Worm (Caenorhabditis elegans): ENCODE measurements around the gene F39F10.2.

The F39F10.2 gene

DNA sequence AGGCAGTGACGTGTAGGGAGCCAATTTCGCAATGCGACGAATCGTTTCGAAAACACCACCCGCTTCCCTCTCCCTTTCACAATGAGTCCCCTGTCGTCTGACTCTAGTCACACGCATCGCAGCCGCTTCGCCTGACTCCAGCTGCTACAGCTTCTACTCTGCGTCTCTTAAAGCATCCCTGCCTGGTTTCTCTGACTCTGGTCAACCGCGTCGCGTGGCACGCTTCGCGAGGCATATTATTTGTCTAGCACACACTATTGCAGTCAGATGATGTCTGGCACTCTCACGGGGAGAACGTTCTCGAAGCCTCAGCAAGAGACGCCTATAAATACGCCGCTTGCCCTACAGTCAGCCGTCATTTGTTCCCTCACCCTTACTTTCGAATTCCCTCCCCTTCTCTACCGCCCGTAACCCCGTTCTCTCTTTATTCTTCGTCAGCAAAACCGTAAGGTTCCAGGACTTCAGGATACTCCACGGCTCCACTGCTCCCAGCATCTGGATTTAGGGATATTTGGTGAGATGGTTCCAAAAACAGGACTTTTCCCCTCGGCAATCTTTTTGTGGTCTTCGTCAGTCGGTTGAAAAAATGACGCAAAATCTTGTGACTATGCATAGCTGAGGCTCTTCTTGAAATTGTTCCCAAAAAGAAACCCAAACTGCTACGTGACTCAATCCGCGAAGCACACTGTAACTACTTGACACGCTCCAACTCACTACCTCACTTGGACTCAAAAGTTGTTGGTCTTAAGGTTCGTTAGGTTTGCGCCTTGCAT is 35.1 kb downstream of the F39F10.2 start:
- TF ChIP-seq nhr-25 (tag; optimal IDR thresholded peaks at IDR 0.05) (peak; percentile 99), zag-1 (tag; optimal IDR thresholded peaks at IDR 0.05) (peak; percentile 86), ztf-4 (tag; optimal IDR thresholded peaks at IDR 0.05) (peak; percentile 81), hmg-11 (tag; optimal IDR thresholded peaks at IDR 0.05) (peak; percentile 98), ceh-16 (tag; optimal IDR thresholded peaks at IDR 0.05) (no peak), nhr-12 (tag; optimal IDR thresholded peaks at IDR 0.05) (no peak), nhr-28 (tag; optimal IDR thresholded peaks at IDR 0.05) (no peak), nhr-67 (tag; optimal IDR thresholded peaks at IDR 0.05) (no peak), nfya-1 (tag; optimal IDR thresholded peaks at IDR 0.05; ENCODE audit: insufficient read depth) (peak; percentile 96), nhr-76 (tag; optimal IDR thresholded peaks at IDR 0.05) (no peak), lin-39 (tag; optimal IDR thresholded peaks at IDR 0.05) (peak; percentile 100), R02D3.7 (tag; optimal IDR thresholded peaks at IDR 0.05) (peak; percentile 84), unc-39 (tag; optimal IDR thresholded peaks at IDR 0.05) (peak; percentile 15), elt-3 (tag; optimal IDR thresholded peaks at IDR 0.05) (peak; percentile 16 to 66 (median 20)), fkh-10 (GFP tag; optimal IDR thresholded peaks at IDR 0.05) (peak; percentile 93), sea-2 (GFP tag; optimal IDR thresholded peaks at IDR 0.05) (peak; percentile 82), jun-1 (tag; optimal IDR thresholded peaks at IDR 0.05) (peak; percentile 99), skn-1 (tag; optimal IDR thresholded peaks at IDR 0.05) (peak; percentile 69), nhr-11 (tag; optimal IDR thresholded peaks at IDR 0.05) (peak; percentile 99), tbx-2 (tag; optimal IDR thresholded peaks at IDR 0.05) (peak; percentile 95), lin-15B (tag; optimal IDR thresholded peaks at IDR 0.05) (peak; percentile 69), fos-1 (tag; optimal IDR thresholded peaks at IDR 0.05) (peak; percentile 89), nhr-43 (tag; optimal IDR thresholded peaks at IDR 0.05; ENCODE audit: poor library complexity, severe bottlenecking) (peak; percentile 95), pha-4 (tag; optimal IDR thresholded peaks at IDR 0.05) (peak; percentile 97), nhr-237 (tag; optimal IDR thresholded peaks at IDR 0.05) (no peak), nhr-77 (tag; optimal IDR thresholded peaks at IDR 0.05) (peak; percentile 23), elt-2 (tag; optimal IDR thresholded peaks at IDR 0.05) (peak; percentile 93), egl-27 (tag; optimal IDR thresholded peaks at IDR 0.05) (peak; percentile 78), mdl-1 (tag; optimal IDR thresholded peaks at IDR 0.05) (peak; percentile 97), unc-62 (GFP tag; optimal IDR thresholded peaks at IDR 0.05) (peak; percentile 93), ceh-9 (tag; optimal IDR thresholded peaks at IDR 0.05) (peak; percentile 87), eor-1 (tag; optimal IDR thresholded peaks at IDR 0.05) (peak; percentile 17 to 46), daf-12 (tag; optimal IDR thresholded peaks at IDR 0.05) (no peak), egl-5 (tag; optimal IDR thresholded peaks at IDR 0.05) (peak; percentile 99), aly-2 (tag; optimal IDR thresholded peaks at IDR 0.05) (no peak), ama-1 (optimal IDR thresholded peaks at IDR 0.05) (peak; percentile 100), ZK546.5 (tag; optimal IDR thresholded peaks at IDR 0.05) (no peak), elt-1 (tag; optimal IDR thresholded peaks at IDR 0.05) (peak; percentile 20), ztf-11 (tag; optimal IDR thresholded peaks at IDR 0.05) (peak; percentile 9), ceh-28 (tag; optimal IDR thresholded peaks at IDR 0.05) (peak; percentile 94), nhr-23 (tag; optimal IDR thresholded peaks at IDR 0.05) (peak; percentile 98), lsy-12 (tag; optimal IDR thresholded peaks at IDR 0.05) (peak; percentile 96), snpc-4 (tag; optimal IDR thresholded peaks at IDR 0.05) (peak; percentile 74), ceh-82 (tag; optimal IDR thresholded peaks at IDR 0.05) (peak; percentile 78), fkh-2 (tag; optimal IDR thresholded peaks at IDR 0.05) (no peak), mml-1 (tag; optimal IDR thresholded peaks at IDR 0.05) (peak; percentile 51), pqm-1 (tag; optimal IDR thresholded peaks at IDR 0.05) (peak; percentile 90)

All from whole organism, L3 larva.